Worm (Caenorhabditis elegans) whole organism, L1 larva: ENCODE data around the gene C25F9.13.
"Not testable (repeated sequence)": the region's sequence is repeated elsewhere in the genome, so short reads cannot be mapped to it uniquely, and the experiment has no call there.

Source experiments
- aly-2 ChIP-seq: fragments of 150-350 bp; optimal IDR thresholded peaks from 2 replicates; lab custom pipeline; 2014; ENCODE audit warnings: missing biosample characterization, missing genetic modification characterization
- ceh-63 ChIP-seq: fragments of 200-800 bp; sonication (Bioruptor generic); optimal IDR thresholded peaks from 2 replicates; lab custom pipeline; 2018; ENCODE audit warnings: mild to moderate bottlenecking, missing genetic modification characterization, missing compliant biosample characterization
- ceh-88 ChIP-seq: fragments of 200-800 bp; sonication (Bioruptor generic); IDR thresholded peaks from 2 replicates; pipeline ENCODE4 v1.3.6; 2022; ENCODE audit warnings: missing genetic modification characterization, missing compliant biosample characterization
- ceh-90 ChIP-seq: sonication (generic microtip); optimal IDR thresholded peaks from 2 replicates; lab custom pipeline; 2016; ENCODE audit warnings: missing genetic modification characterization, missing compliant biosample characterization
- dpl-1 ChIP-seq, 3 experiments: fragments of 150-350 bp in 2 of 3; sonication (generic microtip) in 1 of 3; optimal IDR thresholded peaks; 2 replicates each; lab custom pipeline; 2014 to 2017; ENCODE audit warnings: missing biosample characterization in 3 of 3, missing genetic modification characterization in 3 of 3, missing genetic modification reagents in 3 of 3
- efl-1 ChIP-seq, 4 experiments: fragments of 150-350 bp; optimal IDR thresholded peaks in 3 of 4; peaks in 1 of 4; 1 replicate in 1 of 4; 2 replicates in 3 of 4; lab custom pipeline; 2014; ENCODE audit warnings: missing biosample characterization in 2 of 4, missing genetic modification characterization in 2 of 4, missing genetic modification reagents in 2 of 4
- egl-13 ChIP-seq: sonication (generic microtip); optimal IDR thresholded peaks from 2 replicates; lab custom pipeline; 2016; ENCODE audit warnings: missing genotype, missing genetic modification reagents, missing genetic modification characterization, missing compliant biosample characterization
- elt-2 ChIP-seq: sonication (generic microtip); optimal IDR thresholded peaks from 2 replicates; lab custom pipeline; 2016; ENCODE audit warnings: missing genetic modification characterization, mild to moderate bottlenecking, inconsistent platforms, missing compliant biosample characterization, missing genetic modification reagents
- fkh-10 ChIP-seq: sonication (generic microtip); optimal IDR thresholded peaks from 2 replicates; lab custom pipeline; 2017; ENCODE audit warnings: missing biosample characterization, missing genetic modification reagents, missing genetic modification characterization
- isw-1 ChIP-seq: fragments of 200-800 bp; sonication (Bioruptor generic); IDR thresholded peaks from 2 replicates; pipeline ENCODE4 v1.3.6; 2022; ENCODE audit warnings: missing genetic modification characterization, missing compliant biosample characterization
- lin-35 ChIP-seq, 2 experiments: fragments of 150-350 bp; optimal IDR thresholded peaks; 2 replicates each; lab custom pipeline; 2014; ENCODE audit warnings: missing biosample characterization in 2 of 2, missing genetic modification characterization in 2 of 2, missing genetic modification reagents in 2 of 2
- mab-9 ChIP-seq: fragments of 200-800 bp; sonication (Bioruptor generic); IDR thresholded peaks from 2 replicates; pipeline ENCODE4 v1.3.6; 2022; ENCODE audit warnings: missing genetic modification reagents, missing genetic modification characterization, missing compliant biosample characterization
- mef-2 ChIP-seq: fragments of 150-350 bp; optimal IDR thresholded peaks from 2 replicates; lab custom pipeline; 2014; ENCODE audit warnings: missing biosample characterization, missing genetic modification characterization
- nhr-19 ChIP-seq: fragments of 200-800 bp; sonication (Bioruptor generic); conservative IDR thresholded peaks from 2 replicates; pipeline ENCODE4 v1.3.6; 2022; ENCODE audit warnings: missing genetic modification characterization, missing compliant biosample characterization
- nhr-237 ChIP-seq: fragments of 150-350 bp; optimal IDR thresholded peaks from 2 replicates; lab custom pipeline; 2014; ENCODE audit warnings: missing biosample characterization, missing genetic modification characterization
- nhr-47 ChIP-seq: sonication (generic microtip); optimal IDR thresholded peaks from 2 replicates; lab custom pipeline; 2016; ENCODE audit warnings: mild to moderate bottlenecking, missing genetic modification characterization, moderate library complexity, missing compliant biosample characterization
- nhr-71 ChIP-seq: sonication (generic microtip); optimal IDR thresholded peaks from 2 replicates; lab custom pipeline; 2016; ENCODE audit warnings: mild to moderate bottlenecking, missing genetic modification characterization, moderate library complexity, missing compliant biosample characterization
- nhr-85 ChIP-seq: sonication (generic microtip); peaks from one replicate; lab custom pipeline; 2016; ENCODE audit warnings: missing genetic modification characterization, inconsistent platforms, missing compliant biosample characterization
- pag-3 ChIP-seq: sonication (generic microtip); optimal IDR thresholded peaks from 2 replicates; lab custom pipeline; 2017; ENCODE audit warnings: missing genetic modification characterization, mild to moderate bottlenecking, missing compliant biosample characterization, antibody characterized with exemption, borderline replicate concordance; ENCODE audit not compliant: insufficient read depth
- tbx-2 ChIP-seq: sonication (generic microtip); optimal IDR thresholded peaks from 2 replicates; lab custom pipeline; 2016; ENCODE audit warnings: missing genetic modification characterization, missing compliant biosample characterization
- tlp-1 ChIP-seq: fragments of 150-350 bp; optimal IDR thresholded peaks from 2 replicates; lab custom pipeline; 2014; ENCODE audit warnings: missing biosample characterization, missing genetic modification characterization
- unc-62 ChIP-seq: fragments of 150-350 bp; optimal IDR thresholded peaks from 2 replicates; lab custom pipeline; 2014; ENCODE audit warnings: missing biosample characterization, missing genetic modification reagents, missing genetic modification characterization
- vab-15 ChIP-seq: sonication (generic microtip); optimal IDR thresholded peaks from 2 replicates; lab custom pipeline; 2017; ENCODE audit warnings: missing genotype, mild to moderate bottlenecking, missing genetic modification characterization, missing compliant biosample characterization
- ztf-4 ChIP-seq: fragments of 150-350 bp; optimal IDR thresholded peaks from 2 replicates; lab custom pipeline; 2014; ENCODE audit warnings: missing biosample characterization, missing genetic modification characterization

Gene C25F9.13

DNA sequence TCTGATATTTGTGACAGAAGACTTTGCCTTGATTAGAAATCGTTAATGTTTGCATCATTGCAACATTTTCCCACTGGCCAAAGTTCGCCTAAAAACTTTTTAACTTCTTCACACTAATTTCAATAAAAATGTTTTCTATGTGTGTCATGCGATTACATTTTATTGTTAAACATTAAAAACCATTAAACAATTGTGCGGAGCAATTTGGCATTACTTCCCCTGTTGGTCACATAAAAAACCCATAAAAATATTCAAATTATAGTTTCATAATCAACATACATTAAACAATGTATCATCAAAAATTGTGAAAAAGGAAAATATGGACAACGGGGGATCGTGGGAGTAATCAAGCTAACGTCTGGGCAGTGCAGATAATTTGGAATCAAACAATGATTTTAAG lies 20.5 kb upstream of the C25F9.13 start:
- TF ChIP-seq elt-2 (peak; percentile 48), efl-1 (GFP tag; optimal IDR thresholded peaks at IDR 0.05 in 1 of 2; lab: Kevin White, UChicago) (peak in 1 of 2 experiments; percentile 44)
- not testable (repeated sequence) for TF ChIP-seq efl-1 (optimal IDR thresholded peaks at IDR 0.05; lab: Kevin White, UChicago)

DNA sequence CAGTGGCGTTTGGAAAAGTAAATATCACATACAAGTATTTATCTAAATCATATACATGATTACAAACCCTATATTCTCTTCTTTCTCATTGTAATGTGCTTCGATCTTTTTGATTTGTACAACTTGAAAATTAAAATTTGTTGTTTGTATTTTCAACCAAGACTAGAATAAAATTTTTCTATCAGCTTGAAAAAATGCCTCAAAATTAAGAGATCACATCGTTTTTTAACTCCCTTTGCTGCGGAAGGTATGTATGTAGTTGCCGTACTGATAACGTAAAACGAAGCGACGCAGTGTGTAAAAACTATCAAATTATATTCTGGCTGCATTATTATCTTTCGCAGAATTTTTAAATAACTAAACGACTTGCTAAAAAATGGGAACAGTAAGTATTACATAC lies 19.1 kb upstream of the C25F9.13 start, which contains the start of gene C25F9.15:
Gene C25F9.15 (plus strand): TSS at position 301 of the 400 bp plus-strand sequence.
- TF ChIP-seq aly-2 (tag; lab: Kevin White, UChicago), result no peak
- peak; percentile 27 for TF ChIP-seq elt-2
- TF ChIP-seq tlp-1 (tag; lab: Kevin White, UChicago), result no peak

DNA sequence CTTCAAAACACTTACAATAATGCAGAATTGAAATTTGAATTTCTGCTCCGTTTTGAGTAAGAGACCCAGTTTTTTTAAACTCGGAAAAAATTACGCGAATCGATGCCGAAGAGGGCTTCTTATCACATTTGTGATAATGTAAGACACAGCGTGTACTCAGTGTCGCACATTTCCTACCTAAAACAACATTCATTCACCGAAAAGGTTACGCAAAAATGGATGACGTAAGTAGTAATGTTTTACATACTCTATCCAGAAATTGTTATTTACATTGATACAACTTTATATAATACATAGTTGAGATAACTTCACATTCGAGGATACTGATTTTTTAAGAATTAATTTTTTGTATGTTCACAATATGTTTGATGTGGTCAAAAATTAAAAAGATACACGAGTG lies 17.7 kb upstream of the C25F9.13 start, which contains the start of the genes C25F9.4 and C25F9.9:
Gene C25F9.4 (minus strand): TSS at position 101 of the 400 bp plus-strand sequence.
Gene C25F9.9 (plus strand): TSS at position 137 of the 400 bp plus-strand sequence.
- TF ChIP-seq nhr-85 (tag; lab: Kevin White, UChicago) (peak; percentile 33), egl-13 (tag; lab: Kevin White, UChicago) (no peak)
- TF ChIP-seq, all 84 proteins: peak for 1

ce11 chrV:19410663-19411062 lies 11.9 kb upstream of the C25F9.13 start, which contains the start of gene C25F9.5:
Gene C25F9.5, minus strand, starts transcription at chrV:19410857.
- peak in 1 of 2 experiments; percentile 26 for TF ChIP-seq lin-35 (GFP tag; optimal IDR thresholded peaks at IDR 0.05; lab: Kevin White, UChicago)
- TF ChIP-seq ztf-4 (tag; lab: Kevin White, UChicago), result no peak
- no peak for TF ChIP-seq vab-15 (tag; lab: Kevin White, UChicago)
- TF ChIP-seq elt-2, result peak; percentile 69

DNA sequence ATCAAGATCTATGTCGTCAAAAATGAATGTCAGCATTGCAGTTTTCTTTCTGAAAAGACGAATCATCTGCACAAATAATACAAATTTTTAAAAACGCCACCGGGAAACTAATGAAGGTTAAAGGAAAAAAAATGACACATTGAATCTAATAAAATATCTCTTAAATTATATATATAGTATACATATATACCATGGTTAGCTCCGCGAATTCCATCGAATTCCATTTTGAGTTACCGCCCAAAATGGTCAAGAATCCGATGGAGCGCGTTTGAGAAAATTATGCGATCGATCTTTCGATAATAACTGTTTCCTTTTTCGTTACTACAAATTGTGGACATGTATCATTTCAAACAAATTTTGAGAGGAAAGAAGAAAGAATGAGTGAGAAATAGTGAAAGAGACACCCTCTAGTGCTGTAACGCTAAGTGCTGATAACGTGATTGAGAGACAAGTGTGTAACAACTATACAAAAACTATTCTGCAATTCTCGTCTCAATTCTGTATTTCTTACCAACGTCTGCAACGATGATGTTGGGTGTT lies 6.6 kb upstream of the C25F9.13 start, which contains the start of the genes C25F9.6 and C25F9.10:
Gene C25F9.6 (minus strand): TSS at position 51 of the 540 bp plus-strand sequence.
Gene C25F9.10 (plus strand): TSS at position 454 of the 540 bp plus-strand sequence.
- peak in 1 of 3 experiments; percentile 35 for TF ChIP-seq dpl-1 (GFP tag; optimal IDR thresholded peaks at IDR 0.05; lab: Kevin White, UChicago)
- TF ChIP-seq ceh-88, result no peak
- no peak for TF ChIP-seq efl-1 (optimal IDR thresholded peaks at IDR 0.05; lab: Kevin White, UChicago)
- TF ChIP-seq efl-1 (GFP tag; optimal IDR thresholded peaks at IDR 0.05 in 1 of 2; lab: Kevin White, UChicago), result peak in 1 of 2 experiments; percentile 97
- TF ChIP-seq isw-1, result no peak
- no peak for TF ChIP-seq nhr-47 (tag; lab: Kevin White, UChicago)
- TF ChIP-seq elt-2, result peak; percentile 15
- TF ChIP-seq pag-3 (tag; lab: Kevin White, UChicago), result no peak
- TF ChIP-seq ceh-90 (tag; lab: Kevin White, UChicago), result no peak
- no peak for TF ChIP-seq nhr-71 (tag; lab: Kevin White, UChicago)
- TF ChIP-seq lin-35 (GFP tag; optimal IDR thresholded peaks at IDR 0.05; lab: Kevin White, UChicago), result peak in 1 of 2 experiments; percentile 72
- TF ChIP-seq unc-62, result no peak

- no peak for TF ChIP-seq tbx-2
- no peak for TF ChIP-seq fkh-10 (GFP tag; lab: Kevin White, UChicago)
- no peak for TF ChIP-seq efl-1 (optimal IDR thresholded peaks at IDR 0.05; lab: Kevin White, UChicago)
- TF ChIP-seq efl-1 (GFP tag; optimal IDR thresholded peaks at IDR 0.05 in 1 of 2; lab: Kevin White, UChicago), result peak in 1 of 2 experiments; percentile 68
- TF ChIP-seq tlp-1 (tag; lab: Kevin White, UChicago), result no peak
- TF ChIP-seq ceh-63 (GFP tag; lab: Kevin White, UChicago), result no peak
- TF ChIP-seq mab-9 (GFP tag; lab: Robert Waterston, UW), result no peak
These were observed 4.8 kb upstream of the C25F9.13 start for ce11 chrV:19403619-19404018.

ce11 chrV:19402855-19403254 lies 4.1 kb upstream of the C25F9.13 start, which contains the start of gene C25F9.12:
Gene C25F9.12, minus strand, starts transcription at chrV:19402955.
- TF ChIP-seq vab-15 (tag; lab: Kevin White, UChicago), result no peak
- no peak for TF ChIP-seq nhr-19 (GFP tag; lab: Robert Waterston, UW)
- no peak for TF ChIP-seq mef-2 (tag; lab: Kevin White, UChicago)
- TF ChIP-seq nhr-237 (tag; lab: Kevin White, UChicago), result no peak
- TF ChIP-seq, all 84 proteins: peak for 0
